Fruit fly (Drosophila melanogaster): ENCODE data around the gene CG16721.

DNA sequence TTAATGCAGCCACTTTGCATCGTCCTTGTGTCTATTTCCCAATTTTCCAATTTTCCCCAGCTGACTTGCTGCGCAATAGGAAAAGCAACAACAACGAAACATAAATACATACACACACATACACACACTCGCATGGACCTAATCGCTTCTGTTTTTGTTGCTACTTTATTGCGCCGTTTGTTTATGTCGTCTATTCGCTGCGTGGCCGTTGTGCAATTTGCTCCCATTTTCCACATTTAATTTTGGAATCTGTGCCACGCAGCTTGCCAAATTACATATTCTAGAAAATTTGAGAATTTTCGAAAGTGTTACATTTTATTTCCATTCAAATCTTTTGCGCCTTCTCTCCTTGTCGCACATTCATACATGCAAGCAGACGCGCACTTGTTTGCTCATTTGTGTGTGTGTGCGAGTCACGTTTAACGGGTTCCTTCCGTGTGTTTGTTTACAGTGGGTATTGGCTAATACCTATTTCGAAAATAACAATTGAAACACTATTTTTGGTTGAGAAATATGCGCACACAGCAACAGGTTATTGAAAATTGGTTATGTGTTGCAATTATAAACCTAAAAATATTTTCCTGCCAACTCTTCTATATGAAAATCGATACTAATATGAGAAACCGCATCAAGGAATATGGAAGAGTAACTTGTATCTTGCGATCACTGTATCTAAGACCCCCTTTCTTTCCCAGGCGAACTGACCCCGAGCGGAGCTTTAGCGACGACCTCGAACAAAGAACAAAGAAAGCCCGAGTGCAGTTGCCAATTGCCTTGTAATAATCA is 663 bp downstream of the CG16721 start:
- TF ChIP-seq toe (GFP tag; optimal IDR thresholded peaks at IDR 0.05) = peak; percentile 63
- TF ChIP-seq CG12768 (GFP tag; optimal IDR thresholded peaks at IDR 0.05) = peak; percentile 76
- TF ChIP-seq kay (GFP tag; ENCODE audit: borderline replicate concordance) = no peak
- TF ChIP-seq Clk (GFP tag; optimal IDR thresholded peaks at IDR 0.05) = peak; percentile 33
- peak; percentile 94 for TF ChIP-seq ovo (GFP tag; optimal IDR thresholded peaks at IDR 0.05)
- no peak for TF ChIP-seq Hr96 (GFP tag; optimal IDR thresholded peaks at IDR 0.05)
- TF ChIP-seq CG33017 (tag; optimal IDR thresholded peaks at IDR 0.05) = peak; percentile 80
- TF ChIP-seq tj (GFP tag; optimal IDR thresholded peaks at IDR 0.05) = peak; percentile 54
- TF ChIP-seq CG7045 (GFP tag; optimal IDR thresholded peaks at IDR 0.05) = peak; percentile 65
- TF ChIP-seq cic (GFP tag; optimal IDR thresholded peaks at IDR 0.05) = peak; percentile 7
- TF ChIP-seq CG14711 (tag; optimal IDR thresholded peaks at IDR 0.05) = peak; percentile 78
- TF ChIP-seq CG1620 (GFP tag; optimal IDR thresholded peaks at IDR 0.05) = peak; percentile 64
- TF ChIP-seq pad (GFP tag; optimal IDR thresholded peaks at IDR 0.05) = peak; percentile 65
